Fruit fly (Drosophila melanogaster) whole organism, embryonic: Measurements from ENCODE around the gene CG5968.

ENCODE experiments used
- Bdp1 ChIP-seq: fragments of 200-800 bp; sonication (Bioruptor generic); optimal IDR thresholded peaks from 3 replicates; lab custom pipeline; 2016; ENCODE audit warnings: missing biosample characterization, missing genetic modification characterization
- Blimp-1 ChIP-seq: fragments of 200-800 bp; sonication (Bioruptor generic); optimal IDR thresholded peaks from 3 replicates; lab custom pipeline; 2018; ENCODE audit warnings: missing biosample characterization, missing genetic modification characterization, mild to moderate bottlenecking, moderate library complexity, missing genetic modification reagents
- CG11093 ChIP-seq: fragments of 200-800 bp; sonication (Bioruptor generic); IDR thresholded peaks from 3 replicates; pipeline ENCODE4 v1.3.6; 2022; ENCODE audit warnings: missing biosample characterization, missing genetic modification characterization
- CG12155 ChIP-seq: fragments of 200-800 bp; sonication (Bioruptor generic); optimal IDR thresholded peaks from 3 replicates; lab custom pipeline; 2016; ENCODE audit warnings: missing biosample characterization, missing genetic modification characterization
- CG12219 ChIP-seq: fragments of 200-800 bp; sonication (Bioruptor generic); optimal IDR thresholded peaks from 3 replicates; lab custom pipeline; 2018; ENCODE audit warnings: missing biosample characterization, mild to moderate bottlenecking, missing genetic modification characterization
- CG12299 ChIP-seq: fragments of 200-800 bp; sonication (Bioruptor generic); optimal IDR thresholded peaks from 2 replicates; lab custom pipeline; 2018; ENCODE audit warnings: missing biosample characterization, mild to moderate bottlenecking, missing genetic modification characterization
- CG12744 ChIP-seq: fragments of 200-800 bp; sonication (Bioruptor generic); optimal IDR thresholded peaks from 2 replicates; lab custom pipeline; 2016; ENCODE audit warnings: missing biosample characterization, missing genetic modification characterization
- CG14050 ChIP-seq: fragments of 200-800 bp; sonication (Bioruptor generic); IDR thresholded peaks from 3 replicates; pipeline ENCODE4 v1.3.6; 2022; ENCODE audit warnings: missing biosample characterization, missing genetic modification characterization
- CG15073 ChIP-seq: fragments of 200-800 bp; sonication (Bioruptor generic); optimal IDR thresholded peaks from 2 replicates; lab custom pipeline; 2016; ENCODE audit warnings: missing biosample characterization, missing genetic modification characterization
- CG17829 ChIP-seq: fragments of 200-800 bp; optimal IDR thresholded peaks from 2 replicates; lab custom pipeline; 2019; ENCODE audit warnings: missing biosample characterization, mild to moderate bottlenecking, missing genetic modification characterization, moderate library complexity
- CG18599 ChIP-seq: fragments of 200-800 bp; sonication (Bioruptor generic); optimal IDR thresholded peaks from 3 replicates; lab custom pipeline; 2017; ENCODE audit warnings: missing biosample characterization, missing genetic modification characterization, mild to moderate bottlenecking, moderate library complexity, missing genetic modification reagents
- CG2116 ChIP-seq: fragments of 200-800 bp; sonication (Bioruptor generic); optimal IDR thresholded peaks from 3 replicates; lab custom pipeline; 2018; ENCODE audit warnings: missing biosample characterization, mild to moderate bottlenecking, missing genetic modification characterization
- CG3163 ChIP-seq: fragments of 200-800 bp; sonication (Bioruptor generic); optimal IDR thresholded peaks from 3 replicates; lab custom pipeline; 2016; ENCODE audit warnings: missing biosample characterization, missing genetic modification characterization
- CG32772 ChIP-seq: fragments of 200-800 bp; sonication (Bioruptor generic); IDR thresholded peaks from 2 replicates; pipeline ENCODE4 v1.3.6; 2022; ENCODE audit warnings: missing biosample characterization, missing genetic modification characterization
- CG33213 ChIP-seq: fragments of 200-800 bp; sonication (Bioruptor generic); optimal IDR thresholded peaks from 3 replicates; lab custom pipeline; 2016; ENCODE audit warnings: missing biosample characterization, missing genetic modification characterization
- CG3847 ChIP-seq: fragments of 200-800 bp; sonication (Bioruptor generic); IDR thresholded peaks from 2 replicates; pipeline ENCODE4 v1.3.6; 2022; ENCODE audit warnings: missing biosample characterization, missing genetic modification characterization
- CG3995 ChIP-seq: fragments of 200-800 bp; sonication (Bioruptor generic); optimal IDR thresholded peaks from 3 replicates; lab custom pipeline; 2016; ENCODE audit warnings: missing biosample characterization, missing genetic modification characterization
- CG43689 ChIP-seq: fragments of 200-800 bp; sonication (Bioruptor generic); IDR thresholded peaks from 2 replicates; pipeline ENCODE4 v1.3.6; 2022; ENCODE audit warnings: missing biosample characterization, missing genetic modification characterization
- CG4404 ChIP-seq: fragments of 200-800 bp; sonication (Bioruptor generic); IDR thresholded peaks from 2 replicates; pipeline ENCODE4 v1.3.6; 2022; ENCODE audit warnings: missing biosample characterization, missing genetic modification characterization
- CG5953 ChIP-seq: fragments of 200-800 bp; sonication (Bioruptor generic); IDR thresholded peaks from 2 replicates; pipeline ENCODE4 v1.3.6; 2022; ENCODE audit warnings: missing biosample characterization, missing genetic modification characterization
- CG7928 ChIP-seq: fragments of 200-800 bp; sonication (Bioruptor generic); optimal IDR thresholded peaks from 2 replicates; lab custom pipeline; 2017; ENCODE audit warnings: missing biosample characterization, mild to moderate bottlenecking, missing genetic modification characterization
- CG8944 ChIP-seq: fragments of 200-800 bp; sonication (Bioruptor generic); optimal IDR thresholded peaks from 3 replicates; lab custom pipeline; 2016; ENCODE audit warnings: missing biosample characterization, missing genetic modification characterization
- CG9727 ChIP-seq: fragments of 200-800 bp; sonication (Bioruptor generic); optimal IDR thresholded peaks from 3 replicates; lab custom pipeline; 2017; ENCODE audit warnings: missing biosample characterization, mild to moderate bottlenecking, missing genetic modification characterization
- CG9932 ChIP-seq: fragments of 200-800 bp; sonication (Bioruptor generic); IDR thresholded peaks from 2 replicates; pipeline ENCODE4 v1.3.6; 2022; ENCODE audit warnings: missing biosample characterization, missing genetic modification characterization
- Doc2 ChIP-seq: fragments of 200-800 bp; sonication (Bioruptor generic); IDR thresholded peaks from 2 replicates; pipeline ENCODE4 v1.3.6; 2022; ENCODE audit warnings: missing biosample characterization, missing genetic modification characterization
- Hr51 ChIP-seq, 2 experiments: fragments of 200-800 bp; sonication (Bioruptor generic); optimal IDR thresholded peaks; 2 replicates in 1 of 2; 3 replicates in 1 of 2; lab custom pipeline; 2016 to 2018; ENCODE audit warnings: missing biosample characterization in 2 of 2, missing genetic modification characterization in 2 of 2, mild to moderate bottlenecking in 1 of 2, moderate library complexity in 1 of 2
- MTF-1 ChIP-seq: fragments of 200-800 bp; sonication (Bioruptor generic); optimal IDR thresholded peaks from 2 replicates; lab custom pipeline; 2018; ENCODE audit warnings: missing biosample characterization, mild to moderate bottlenecking, missing genetic modification characterization, borderline replicate concordance
- NC2β ChIP-seq: fragments of 200-800 bp; sonication (Bioruptor generic); optimal IDR thresholded peaks from 2 replicates; lab custom pipeline; 2016; ENCODE audit warnings: missing biosample characterization, missing genetic modification characterization
- Oli ChIP-seq: fragments of 200-800 bp; sonication (Bioruptor generic); optimal IDR thresholded peaks from 2 replicates; lab custom pipeline; 2018; ENCODE audit warnings: missing biosample characterization, mild to moderate bottlenecking, missing genetic modification characterization, moderate library complexity
- Ptx1 ChIP-seq: fragments of 200-800 bp; sonication (Bioruptor generic); IDR thresholded peaks from 2 replicates; pipeline ENCODE4 v1.3.6; 2022; ENCODE audit warnings: missing biosample characterization, missing genetic modification characterization
- Ssrp ChIP-seq: fragments of 200-800 bp; sonication (Bioruptor generic); optimal IDR thresholded peaks from 2 replicates; lab custom pipeline; 2018; ENCODE audit warnings: missing biosample characterization, mild to moderate bottlenecking, missing genetic modification characterization, moderate library complexity
- chif ChIP-seq, 2 experiments: fragments of 200-800 bp; sonication (Bioruptor generic); optimal IDR thresholded peaks; 3 replicates each; lab custom pipeline; 2016; ENCODE audit warnings: missing biosample characterization in 2 of 2, missing genetic modification characterization in 2 of 2
- dati ChIP-seq: fragments of 200-800 bp; sonication (Bioruptor generic); IDR thresholded peaks from 2 replicates; pipeline ENCODE4 v1.3.6; 2022; ENCODE audit warnings: missing biosample characterization, missing genetic modification characterization
- ems ChIP-seq: fragments of 200-800 bp; sonication (Bioruptor generic); optimal IDR thresholded peaks from 3 replicates; lab custom pipeline; 2016; ENCODE audit warnings: missing biosample characterization, missing genetic modification characterization
- eve ChIP-seq, 2 experiments: fragments of >200 bp; optimal IDR thresholded peaks; 2 replicates each; lab custom pipeline; 2017; ENCODE audit warnings: missing biosample characterization in 2 of 2, missing genetic modification characterization in 2 of 2
- gfzf ChIP-seq: fragments of 200-800 bp; sonication (Bioruptor generic); optimal IDR thresholded peaks from 2 replicates; lab custom pipeline; 2016; ENCODE audit warnings: missing biosample characterization, mild to moderate bottlenecking, missing genetic modification characterization, moderate library complexity
- gt ChIP-seq: fragments of 200-800 bp; sonication (Bioruptor generic); IDR thresholded peaks from 2 replicates; pipeline ENCODE4 v1.3.6; 2022; ENCODE audit warnings: missing biosample characterization, missing genetic modification characterization
- her ChIP-seq: fragments of 200-800 bp; sonication (Bioruptor generic); optimal IDR thresholded peaks from 2 replicates; lab custom pipeline; 2016; ENCODE audit warnings: missing biosample characterization, missing genetic modification characterization
- mam ChIP-seq: fragments of 200-800 bp; sonication (Bioruptor generic); optimal IDR thresholded peaks from 3 replicates; lab custom pipeline; 2016; ENCODE audit warnings: missing biosample characterization, missing genetic modification characterization
- oc ChIP-seq: fragments of 200-800 bp; sonication (Bioruptor generic); optimal IDR thresholded peaks from 2 replicates; lab custom pipeline; 2018; ENCODE audit warnings: missing biosample characterization, mild to moderate bottlenecking, missing genetic modification characterization, moderate library complexity
- pho ChIP-seq: fragments of 200-800 bp; sonication (Bioruptor generic); optimal IDR thresholded peaks from 2 replicates; lab custom pipeline; 2016; ENCODE audit warnings: missing biosample characterization, missing genetic modification characterization
- prd ChIP-seq, 3 experiments: fragments of >200 bp in 2 of 3; fragments of 200-800 bp in 1 of 3; sonication (Bioruptor generic) in 1 of 3; optimal IDR thresholded peaks in 2 of 3; IDR thresholded peaks in 1 of 3; 2 replicates in 2 of 3; 3 replicates in 1 of 3; pipeline versions ENCODE4 v1.3.6 to Lab custom; 2017 to 2022; ENCODE audit warnings: missing biosample characterization in 1 of 3, missing genetic modification characterization in 1 of 3
- pum ChIP-seq: fragments of 200-800 bp; sonication (Bioruptor generic); optimal IDR thresholded peaks from 2 replicates; lab custom pipeline; 2016; ENCODE audit warnings: missing biosample characterization, missing genetic modification characterization
- salm ChIP-seq: fragments of 200-800 bp; sonication (Bioruptor generic); optimal IDR thresholded peaks from 2 replicates; lab custom pipeline; 2018; ENCODE audit warnings: missing biosample characterization, mild to moderate bottlenecking, missing genetic modification characterization
- shn ChIP-seq: fragments of 200-800 bp; sonication (Bioruptor generic); optimal IDR thresholded peaks from 3 replicates; lab custom pipeline; 2016; ENCODE audit warnings: missing biosample characterization, missing genetic modification characterization
- sima ChIP-seq: fragments of 200-800 bp; sonication (Bioruptor generic); optimal IDR thresholded peaks from 2 replicates; lab custom pipeline; 2016; ENCODE audit warnings: missing biosample characterization, missing genetic modification characterization
- stc ChIP-seq: fragments of 200-800 bp; sonication (Bioruptor generic); IDR thresholded peaks from 2 replicates; pipeline ENCODE4 v1.3.6; 2022; ENCODE audit warnings: missing biosample characterization, missing genetic modification characterization
- stwl ChIP-seq: fragments of 200-800 bp; sonication (Bioruptor generic); optimal IDR thresholded peaks from 3 replicates; lab custom pipeline; 2018; ENCODE audit warnings: missing biosample characterization, mild to moderate bottlenecking, missing genetic modification characterization, moderate library complexity
- tap ChIP-seq: fragments of 200-800 bp; optimal IDR thresholded peaks from 3 replicates; lab custom pipeline; 2019; ENCODE audit warnings: missing biosample characterization, mild to moderate bottlenecking, missing genetic modification characterization, moderate library complexity
- trem ChIP-seq: fragments of 200-800 bp; optimal IDR thresholded peaks from 3 replicates; lab custom pipeline; 2019; ENCODE audit warnings: missing biosample characterization, mild to moderate bottlenecking, missing genetic modification characterization, moderate library complexity
- zf30C ChIP-seq: fragments of 200-800 bp; sonication (Bioruptor generic); optimal IDR thresholded peaks from 3 replicates; lab custom pipeline; 2018; ENCODE audit warnings: missing biosample characterization, mild to moderate bottlenecking, missing genetic modification characterization

The CG5968 gene

DNA sequence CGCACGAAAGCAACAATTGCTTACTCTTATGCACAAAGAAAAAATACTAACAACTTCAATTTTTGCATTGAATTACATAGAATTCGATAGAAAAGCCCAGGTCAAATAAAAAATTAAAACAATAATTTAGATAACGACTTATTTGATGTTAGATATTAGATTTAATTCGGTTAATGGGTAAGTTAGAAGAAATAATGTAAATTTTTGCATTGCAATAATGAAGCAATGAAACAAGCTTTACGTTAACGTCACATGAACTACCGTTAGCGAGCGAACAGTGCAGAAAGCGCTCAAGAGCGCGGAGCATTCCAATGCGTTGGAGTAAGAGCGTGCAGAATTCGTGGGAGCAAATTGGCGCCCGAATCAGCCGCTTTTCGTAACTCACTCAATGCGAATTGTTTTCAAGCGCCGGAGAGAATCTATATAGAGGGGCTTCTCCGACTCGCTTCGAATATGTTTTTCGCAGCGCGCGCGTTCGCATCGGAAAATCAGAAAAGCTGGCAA lies 5.1 kb downstream of the CG5968 start, which contains the start of gene mtgo (continued):
- TF ChIP-seq pum (no peak), CG32772 (0 out of 2 replicates have a peak, but pooled peaks have one; percentile 18), gfzf (GFP tag; lab: Kevin White, UChicago) (no peak), CG9727 (GFP tag; lab: Kevin White, UChicago) (no peak), CG4404 (GFP tag; lab: Robert Waterston, UW) (no peak), CG12299 (tag; lab: Kevin White, UChicago) (no peak), Ssrp (tag; lab: Kevin White, UChicago) (no peak), mam (GFP tag; lab: Kevin White, UChicago) (peak; percentile 36), CG2116 (GFP tag; lab: Kevin White, UChicago) (no peak), CG18599 (peak; percentile 86), CG12744 (GFP tag; lab: Kevin White, UChicago) (no peak), Hr51 (GFP tag; optimal IDR thresholded peaks at IDR 0.05; lab: Kevin White, UChicago) (peak in 1 of 2 experiments; percentile 58), CG7928 (GFP tag; lab: Kevin White, UChicago) (no peak), CG15073 (no peak), eve (GFP tag; optimal IDR thresholded peaks at IDR 0.05; lab: Kevin White, UChicago) (no peak), Bdp1 (GFP tag; lab: Kevin White, UChicago) (no peak), MTF-1 (GFP tag; lab: Kevin White, UChicago) (no peak), CG9932 (0 out of 2 replicates have a peak, but pooled peaks have one; percentile 11), Ptx1 (no peak), tap (tag; lab: Kevin White, UChicago) (peak; percentile 39), zf30C (peak; percentile 38), shn (GFP tag; lab: Kevin White, UChicago) (no peak), Doc2 (no peak), stwl (no peak), NC2β (GFP tag; lab: Kevin White, UChicago) (no peak), chif (GFP tag; optimal IDR thresholded peaks at IDR 0.05; lab: Kevin White, UChicago) (no peak), prd (optimal IDR thresholded peaks at IDR 0.05; lab: Kevin White, UChicago) (no peak), prd (GFP tag; IDR thresholded peaks at IDR 0.05; lab: Robert Waterston, UW) (peak; percentile 53; the same call in 2 of the 3 replicates), Oli (tag; lab: Kevin White, UChicago) (peak; percentile 30), CG12219 (GFP tag; lab: Kevin White, UChicago) (no peak), CG8944 (GFP tag; lab: Kevin White, UChicago) (no peak), CG11093 (GFP tag; lab: Robert Waterston, UW) (peak; percentile 42; the same call in 1 of the 3 replicates), CG17829 (peak; percentile 62), CG5953 (GFP tag; lab: Robert Waterston, UW) (no peak), ems (no peak), CG3163 (peak; percentile 91), CG12155 (GFP tag; lab: Kevin White, UChicago) (no peak), CG3995 (GFP tag; lab: Kevin White, UChicago) (no peak), oc (tag; lab: Kevin White, UChicago) (no peak), sima (GFP tag; lab: Kevin White, UChicago) (no peak), her (GFP tag; lab: Kevin White, UChicago) (no peak), gt (GFP tag; lab: Robert Waterston, UW) (no peak), CG33213 (GFP tag; lab: Kevin White, UChicago) (no peak), pho (GFP tag; lab: Kevin White, UChicago) (no peak), Blimp-1 (GFP tag; lab: Kevin White, UChicago) (peak; percentile 51), dati (GFP tag; lab: Robert Waterston, UW) (no peak), salm (tag; lab: Kevin White, UChicago) (no peak), CG43689 (GFP tag; lab: Robert Waterston, UW) (no peak), stc (GFP tag; lab: Robert Waterston, UW) (peak; percentile 59; the same call in 1 of the 2 replicates), CG14050 (GFP tag; lab: Robert Waterston, UW) (no peak), trem (tag; lab: Kevin White, UChicago) (peak; percentile 17), CG3847 (GFP tag; lab: Robert Waterston, UW) (no peak)
